Fruit fly (Drosophila melanogaster): ENCODE data around the gene CG12375.

DNA sequence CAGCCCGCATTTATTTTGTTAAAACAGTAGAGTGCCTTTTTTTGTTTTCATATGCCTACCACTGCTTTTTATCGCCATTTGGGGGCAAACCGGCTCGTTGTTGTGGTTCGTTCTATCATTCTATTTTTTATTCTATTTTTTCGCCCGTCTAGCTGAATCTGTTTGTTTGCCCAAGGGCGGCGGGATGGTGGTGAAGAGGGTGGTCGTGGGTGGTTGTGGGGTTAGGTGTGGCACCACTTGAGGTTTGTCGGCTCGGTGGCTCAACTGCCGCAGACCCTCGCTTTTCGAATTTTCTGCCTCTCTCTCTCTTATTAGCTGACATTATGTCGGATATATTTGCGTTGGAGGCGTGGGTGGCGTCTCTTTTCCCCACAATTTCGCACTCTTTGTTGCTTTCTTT is 44.9 kb upstream of the CG12375 start:
- TF ChIP-seq dsx (GFP tag; optimal IDR thresholded peaks at IDR 0.05; ENCODE audit: poor library complexity, severe bottlenecking) (no peak), dac (GFP tag; optimal IDR thresholded peaks at IDR 0.05) (no peak), CG11294 (GFP tag; IDR thresholded peaks at IDR 0.05) (no peak), CG6163 (GFP tag; IDR thresholded peaks at IDR 0.05) (0 out of 3 replicates have a peak, but pooled peaks have one; percentile 44), Sox15 (GFP tag; optimal IDR thresholded peaks at IDR 0.05) (no peak), acj6 (GFP tag; optimal IDR thresholded peaks at IDR 0.05) (no peak), CG8119 (GFP tag; IDR thresholded peaks at IDR 0.05) (no peak), fkh (GFP tag; optimal IDR thresholded peaks at IDR 0.05) (no peak), Hr38 (GFP tag; optimal IDR thresholded peaks at IDR 0.05) (no peak), Smox (GFP tag; optimal IDR thresholded peaks at IDR 0.05) (no peak), cyc (GFP tag; optimal IDR thresholded peaks at IDR 0.05) (no peak)

Measured in whole organism, prepupa.